Fruit fly (Drosophila melanogaster) whole organism, embryonic: ENCODE data around the gene Tango9.

Source experiments
- Aef1 ChIP-seq: fragments of 200-800 bp; sonication (Bioruptor generic); IDR thresholded peaks from 3 replicates; pipeline ENCODE4 v1.3.6; 2022; ENCODE audit warnings: missing biosample characterization, missing genetic modification characterization
- Antp ChIP-seq: fragments of 200-800 bp; sonication (Bioruptor generic); optimal IDR thresholded peaks from 3 replicates; lab custom pipeline; 2016; ENCODE audit warnings: missing biosample characterization, missing genetic modification characterization
- CG13123 ChIP-seq: fragments of 200-800 bp; sonication (Bioruptor generic); optimal IDR thresholded peaks from 2 replicates; lab custom pipeline; 2016; ENCODE audit warnings: missing biosample characterization, missing genetic modification characterization
- CG17361 ChIP-seq: fragments of 200-800 bp; sonication (Bioruptor generic); IDR thresholded peaks from 3 replicates; pipeline ENCODE4 v1.3.6; 2022; ENCODE audit warnings: missing biosample characterization, missing genetic modification characterization
- CG18262 ChIP-seq: fragments of 200-800 bp; optimal IDR thresholded peaks from 3 replicates; lab custom pipeline; 2019; ENCODE audit warnings: missing biosample characterization, mild to moderate bottlenecking, missing genetic modification characterization, moderate library complexity
- CG18476 ChIP-seq: fragments of 200-800 bp; sonication (Bioruptor generic); optimal IDR thresholded peaks from 2 replicates; lab custom pipeline; 2016; ENCODE audit warnings: missing biosample characterization, mild to moderate bottlenecking, missing genetic modification characterization
- CG18764 ChIP-seq: fragments of 200-800 bp; sonication (Bioruptor generic); optimal IDR thresholded peaks from 3 replicates; lab custom pipeline; 2016; ENCODE audit warnings: missing biosample characterization, missing genetic modification characterization
- CG2120 ChIP-seq: fragments of 200-800 bp; sonication (Bioruptor generic); optimal IDR thresholded peaks from 3 replicates; lab custom pipeline; 2016; ENCODE audit warnings: missing biosample characterization, missing genetic modification characterization
- CG2678 ChIP-seq: fragments of 200-800 bp; sonication (Bioruptor generic); optimal IDR thresholded peaks from 3 replicates; lab custom pipeline; 2019; ENCODE audit warnings: missing biosample characterization, mild to moderate bottlenecking, missing genetic modification characterization, moderate library complexity
- CG32532 ChIP-seq: fragments of 200-800 bp; sonication (Bioruptor generic); IDR thresholded peaks from 2 replicates; pipeline ENCODE4 v1.3.6; 2022; ENCODE audit warnings: missing biosample characterization, missing genetic modification characterization
- CG34422 ChIP-seq: fragments of 200-800 bp; sonication (Bioruptor generic); IDR thresholded peaks from 3 replicates; pipeline ENCODE4 v1.3.6; 2022; ENCODE audit warnings: missing biosample characterization, missing genetic modification characterization
- CG3726 ChIP-seq: fragments of 200-800 bp; sonication (Bioruptor generic); IDR thresholded peaks from 3 replicates; pipeline ENCODE4, ENCODE4 v1.3.6; 2022; ENCODE audit warnings: missing biosample characterization, missing genetic modification characterization
- CG4404 ChIP-seq: fragments of 200-800 bp; sonication (Bioruptor generic); IDR thresholded peaks from 2 replicates; pipeline ENCODE4 v1.3.6; 2022; ENCODE audit warnings: missing biosample characterization, missing genetic modification characterization
- CG7372 ChIP-seq: fragments of 200-800 bp; sonication (Bioruptor generic); IDR thresholded peaks from 2 replicates; pipeline ENCODE4 v1.3.6; 2022; ENCODE audit warnings: missing biosample characterization, missing genetic modification characterization
- CG8089 ChIP-seq: fragments of 200-800 bp; sonication (Bioruptor generic); optimal IDR thresholded peaks from 3 replicates; lab custom pipeline; 2016; ENCODE audit warnings: missing biosample characterization, missing genetic modification characterization
- CG8359 ChIP-seq: fragments of 200-800 bp; sonication (Bioruptor generic); optimal IDR thresholded peaks from 2 replicates; lab custom pipeline; 2017; ENCODE audit warnings: missing biosample characterization, mild to moderate bottlenecking, missing genetic modification characterization, borderline replicate concordance
- CG8924 ChIP-seq: fragments of 200-800 bp; optimal IDR thresholded peaks from 3 replicates; lab custom pipeline; 2019; ENCODE audit warnings: missing biosample characterization, mild to moderate bottlenecking, missing genetic modification characterization, moderate library complexity
- CG9215 ChIP-seq: fragments of 200-800 bp; sonication (Bioruptor generic); IDR thresholded peaks from 2 replicates; pipeline ENCODE4 v1.3.6; 2022; ENCODE audit warnings: missing biosample characterization, missing genetic modification characterization
- CG9876 ChIP-seq: fragments of 200-800 bp; sonication (Bioruptor generic); optimal IDR thresholded peaks from 2 replicates; lab custom pipeline; 2016; ENCODE audit warnings: missing biosample characterization, missing genetic modification characterization
- Camta ChIP-seq: fragments of 200-800 bp; sonication (Bioruptor generic); optimal IDR thresholded peaks from 2 replicates; lab custom pipeline; 2016; ENCODE audit warnings: missing biosample characterization, missing genetic modification characterization
- Dek ChIP-seq: fragments of 200-800 bp; sonication (Bioruptor generic); optimal IDR thresholded peaks from 3 replicates; lab custom pipeline; 2019; ENCODE audit warnings: missing biosample characterization, mild to moderate bottlenecking, missing genetic modification characterization, moderate library complexity
- Dref ChIP-seq: fragments of 200-800 bp; sonication (Bioruptor generic); IDR thresholded peaks from 2 replicates; pipeline ENCODE4 v1.3.6; 2022; ENCODE audit warnings: missing biosample characterization, missing genetic modification characterization
- Gsc ChIP-seq: fragments of 200-800 bp; sonication (Bioruptor generic); IDR thresholded peaks from 2 replicates; pipeline ENCODE4 v1.3.6; 2022; ENCODE audit warnings: missing biosample characterization, missing genetic modification characterization
- Gug ChIP-seq: fragments of 200-800 bp; sonication (Bioruptor generic); IDR thresholded peaks from 4 replicates; pipeline ENCODE4 v1.3.6; 2022; ENCODE audit warnings: missing biosample characterization, missing genetic modification characterization
- Lim3 ChIP-seq: fragments of 200-800 bp; sonication (Bioruptor generic); IDR thresholded peaks from 2 replicates; pipeline ENCODE4 v1.3.6; 2022; ENCODE audit warnings: missing biosample characterization, missing genetic modification characterization
- MTF-1 ChIP-seq: fragments of 200-800 bp; sonication (Bioruptor generic); optimal IDR thresholded peaks from 2 replicates; lab custom pipeline; 2018; ENCODE audit warnings: missing biosample characterization, mild to moderate bottlenecking, missing genetic modification characterization, borderline replicate concordance
- Myb ChIP-seq: fragments of 200-800 bp; sonication (Bioruptor generic); optimal IDR thresholded peaks from 2 replicates; lab custom pipeline; 2016; ENCODE audit warnings: missing biosample characterization, missing genetic modification characterization
- Neu2 ChIP-seq: fragments of 200-800 bp; sonication (Bioruptor generic); optimal IDR thresholded peaks from 3 replicates; lab custom pipeline; 2016; ENCODE audit warnings: missing biosample characterization, missing genetic modification characterization, borderline replicate concordance
- Opbp ChIP-seq: fragments of 200-800 bp; sonication (Bioruptor generic); IDR thresholded peaks from 3 replicates; pipeline ENCODE4 v1.3.6; 2022; ENCODE audit warnings: missing biosample characterization, missing genetic modification characterization; ENCODE audit not compliant: partially characterized antibody
- ac ChIP-seq: fragments of 200-800 bp; sonication (Bioruptor generic); optimal IDR thresholded peaks from 3 replicates; lab custom pipeline; 2017; ENCODE audit warnings: missing biosample characterization, mild to moderate bottlenecking, missing genetic modification characterization
- ase ChIP-seq: fragments of 200-800 bp; sonication (Bioruptor generic); IDR thresholded peaks from 3 replicates; pipeline ENCODE4 v1.3.6; 2022; ENCODE audit warnings: missing biosample characterization, missing genetic modification characterization
- bbx ChIP-seq: fragments of 200-800 bp; sonication (Bioruptor generic); IDR thresholded peaks from 2 replicates; pipeline ENCODE4 v1.3.6; 2022; ENCODE audit warnings: missing biosample characterization, missing genetic modification characterization; ENCODE audit not compliant: partially characterized antibody
- cas ChIP-seq: fragments of 200-800 bp; sonication (Bioruptor generic); IDR thresholded peaks from 2 replicates; pipeline ENCODE4 v1.3.6; 2022; ENCODE audit warnings: missing biosample characterization, missing genetic modification characterization
- disco-r ChIP-seq: fragments of 200-800 bp; sonication (Bioruptor generic); optimal IDR thresholded peaks from 2 replicates; lab custom pipeline; 2016; ENCODE audit warnings: missing biosample characterization, missing genetic modification characterization
- dpn ChIP-seq, 2 experiments: fragments of 200-800 bp; sonication (Bioruptor generic); optimal IDR thresholded peaks; 3 replicates each; lab custom pipeline; 2016; ENCODE audit warnings: missing biosample characterization in 2 of 2, missing genetic modification characterization in 2 of 2
- emc ChIP-seq: fragments of 200-800 bp; sonication (Bioruptor generic); optimal IDR thresholded peaks from 2 replicates; lab custom pipeline; 2016; ENCODE audit warnings: missing biosample characterization, missing genetic modification characterization
- ems ChIP-seq: fragments of 200-800 bp; sonication (Bioruptor generic); optimal IDR thresholded peaks from 3 replicates; lab custom pipeline; 2016; ENCODE audit warnings: missing biosample characterization, missing genetic modification characterization
- ewg ChIP-seq: fragments of 200-800 bp; sonication (Bioruptor generic); optimal IDR thresholded peaks from 3 replicates; lab custom pipeline; 2017; ENCODE audit warnings: mild to moderate bottlenecking, missing biosample characterization, missing genetic modification reagents, missing genetic modification characterization
- grau ChIP-seq: fragments of 200-800 bp; optimal IDR thresholded peaks from 3 replicates; lab custom pipeline; 2019; ENCODE audit warnings: missing biosample characterization, mild to moderate bottlenecking, missing genetic modification characterization, moderate library complexity
- her ChIP-seq: fragments of 200-800 bp; sonication (Bioruptor generic); optimal IDR thresholded peaks from 2 replicates; lab custom pipeline; 2016; ENCODE audit warnings: missing biosample characterization, missing genetic modification characterization
- ken ChIP-seq: fragments of 200-800 bp; sonication (Bioruptor generic); IDR thresholded peaks from 3 replicates; pipeline ENCODE4 v1.3.6; 2022; ENCODE audit warnings: missing biosample characterization, missing genetic modification characterization
- phol ChIP-seq: fragments of 200-800 bp; sonication (Bioruptor generic); optimal IDR thresholded peaks from 3 replicates; lab custom pipeline; 2018; ENCODE audit warnings: missing biosample characterization, mild to moderate bottlenecking, missing genetic modification characterization, moderate library complexity
- pnt ChIP-seq: fragments of 200-800 bp; sonication (Bioruptor generic); optimal IDR thresholded peaks from 3 replicates; lab custom pipeline; 2016; ENCODE audit warnings: missing biosample characterization, missing genetic modification characterization
- ranshi ChIP-seq: fragments of 200-800 bp; sonication (Bioruptor generic); IDR thresholded peaks from 2 replicates; pipeline ENCODE4 v1.3.6; 2022; ENCODE audit warnings: missing biosample characterization, missing genetic modification characterization
- run ChIP-seq: fragments of 200-800 bp; sonication (Bioruptor generic); optimal IDR thresholded peaks from 3 replicates; lab custom pipeline; 2018; ENCODE audit warnings: missing biosample characterization, mild to moderate bottlenecking, missing genetic modification characterization
- sens-2 ChIP-seq: fragments of 200-800 bp; sonication (Bioruptor generic); IDR thresholded peaks from 2 replicates; pipeline ENCODE4 v1.3.6; 2022; ENCODE audit warnings: missing biosample characterization, missing genetic modification characterization
- seq ChIP-seq: fragments of 200-800 bp; sonication (Bioruptor generic); IDR thresholded peaks from 2 replicates; pipeline ENCODE4 v1.3.6; 2022; ENCODE audit warnings: missing biosample characterization, missing genetic modification characterization
- sim ChIP-seq: fragments of 200-800 bp; sonication (Bioruptor generic); IDR thresholded peaks from 2 replicates; pipeline ENCODE4 v1.3.6; 2022; ENCODE audit warnings: missing biosample characterization, missing genetic modification characterization
- sr ChIP-seq: fragments of 200-800 bp; sonication (Bioruptor generic); IDR thresholded peaks from 3 replicates; pipeline ENCODE4 v1.3.6; 2022; ENCODE audit warnings: missing biosample characterization, missing genetic modification characterization
- tio ChIP-seq: fragments of 200-800 bp; sonication (Bioruptor generic); optimal IDR thresholded peaks from 2 replicates; lab custom pipeline; 2017; ENCODE audit warnings: missing biosample characterization, missing genetic modification characterization, inconsistent platforms
- trh ChIP-seq: fragments of 200-800 bp; sonication (Bioruptor generic); optimal IDR thresholded peaks from 2 replicates; lab custom pipeline; 2016; ENCODE audit warnings: missing biosample characterization, missing genetic modification characterization

The Tango9 gene

DNA sequence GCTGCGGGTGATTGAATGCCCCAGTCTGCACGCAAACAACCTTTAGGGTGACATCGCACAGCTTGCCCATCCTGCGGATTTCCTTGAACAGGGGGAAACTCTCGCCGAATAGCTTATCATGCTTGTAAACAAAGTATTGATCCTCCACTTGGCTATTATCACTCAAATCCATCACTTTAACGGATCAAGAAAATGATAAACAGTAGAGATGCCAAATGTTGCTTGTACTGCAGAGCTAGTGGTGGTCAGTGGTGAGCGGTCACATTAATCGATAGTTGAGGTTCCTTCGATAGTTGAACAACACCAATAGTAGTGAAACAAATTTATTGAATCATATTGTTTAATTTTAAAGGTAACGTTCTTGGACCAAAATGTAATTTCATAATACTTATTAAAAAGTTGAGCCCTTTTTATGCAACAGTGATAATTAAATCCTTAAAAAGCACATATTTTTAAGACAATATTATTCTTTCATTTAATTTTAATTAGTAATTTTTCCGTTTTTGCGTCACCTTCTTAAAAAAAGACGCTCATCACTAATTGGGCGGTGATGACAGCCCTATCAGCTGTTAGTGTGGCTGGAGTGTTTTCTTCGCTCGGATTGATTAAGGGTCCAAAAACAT lies 35.6 kb upstream of the Tango9 start, which contains the start of the genes KLHL18 and GCC185 (continued):
- TF ChIP-seq CG34422 (GFP tag; lab: Robert Waterston, UW) (peak; percentile 81; the same call in 2 of the 3 replicates), phol (tag; lab: Kevin White, UChicago) (peak; percentile 87), Neu2 (GFP tag; lab: Kevin White, UChicago) (no peak), CG8359 (no peak), CG32532 (GFP tag; lab: Robert Waterston, UW) (peak; percentile 71), seq (GFP tag; lab: Robert Waterston, UW) (no peak), ems (GFP tag; lab: Kevin White, UChicago) (peak; percentile 52), ewg (peak; percentile 45), Dek (tag; lab: Kevin White, UChicago) (peak; percentile 73), sr (GFP tag; lab: Robert Waterston, UW) (no peak), CG7372 (GFP tag; lab: Robert Waterston, UW) (peak; percentile 64), CG9876 (GFP tag; lab: Kevin White, UChicago) (peak; percentile 42), her (no peak), Opbp (peak; percentile 69; the same call in 2 of the 3 replicates), disco-r (no peak), ase (GFP tag; lab: Robert Waterston, UW) (0 out of 3 replicates have a peak, but pooled peaks have one; percentile 14), sens-2 (GFP tag; lab: Robert Waterston, UW) (no peak), bbx (GFP tag; lab: Robert Waterston, UW) (peak; percentile 62), pnt (GFP tag; lab: Kevin White, UChicago) (peak; percentile 60), MTF-1 (GFP tag; lab: Kevin White, UChicago) (no peak), Aef1 (GFP tag; lab: Robert Waterston, UW) (peak; percentile 82), ken (GFP tag; lab: Robert Waterston, UW) (0 out of 3 replicates have a peak, but pooled peaks have one; percentile 61), CG9215 (GFP tag; lab: Robert Waterston, UW) (peak; percentile 86), CG8089 (GFP tag; lab: Kevin White, UChicago) (peak; percentile 23), CG4404 (GFP tag; lab: Robert Waterston, UW) (peak; percentile 90), run (peak; percentile 18), ac (GFP tag; lab: Kevin White, UChicago) (no peak), ranshi (GFP tag; lab: Robert Waterston, UW) (peak; percentile 76; the same call in 1 of the 2 replicates), sim (GFP tag; lab: Robert Waterston, UW) (no peak), Gug (GFP tag; lab: Robert Waterston, UW) (peak; percentile 58; the same call in 3 of the 4 replicates), Dref (GFP tag; lab: Robert Waterston, UW) (peak; percentile 66), CG2678 (tag; lab: Kevin White, UChicago) (no peak), CG17361 (peak; percentile 92), Antp (GFP tag; lab: Kevin White, UChicago) (peak; percentile 28), cas (GFP tag; lab: Robert Waterston, UW) (no peak), CG18476 (GFP tag; lab: Kevin White, UChicago) (peak; percentile 74), tio (GFP tag; lab: Kevin White, UChicago) (no peak), CG18764 (GFP tag; lab: Kevin White, UChicago) (peak; percentile 69), CG18262 (tag; lab: Kevin White, UChicago) (peak; percentile 72), CG2120 (GFP tag; lab: Kevin White, UChicago) (peak; percentile 87), CG3726 (GFP tag; lab: Robert Waterston, UW) (no peak), CG8924 (tag; lab: Kevin White, UChicago) (peak; percentile 76), grau (tag; lab: Kevin White, UChicago) (peak; percentile 83), dpn (GFP tag; optimal IDR thresholded peaks at IDR 0.05; lab: Kevin White, UChicago) (peak; percentile 67 to 83), Lim3 (GFP tag; lab: Robert Waterston, UW) (no peak), trh (peak; percentile 50), emc (no peak), CG13123 (peak; percentile 30), Camta (peak; percentile 61), Myb (GFP tag; lab: Kevin White, UChicago) (peak; percentile 6), Gsc (GFP tag; lab: Robert Waterston, UW) (no peak)
